Fruit fly (Drosophila melanogaster) whole organism, prepupa: ENCODE results near the gene Pak3.

Source experiments
- CG10669 ChIP-seq: fragments of 200-800 bp; sonication (Bioruptor generic); optimal IDR thresholded peaks from 3 replicates; lab custom pipeline; 2018; ENCODE audit warnings: missing biosample characterization, mild to moderate bottlenecking, missing genetic modification characterization, moderate library complexity
- CG11294 ChIP-seq: fragments of 200-800 bp; sonication (Bioruptor generic); IDR thresholded peaks from 2 replicates; pipeline ENCODE4 v1.3.6; 2022; ENCODE audit warnings: missing biosample characterization, missing genetic modification characterization
- CG11762 ChIP-seq: fragments of 200-800 bp; sonication (Bioruptor generic); optimal IDR thresholded peaks from 3 replicates; lab custom pipeline; 2016; ENCODE audit warnings: missing biosample characterization, missing genetic modification characterization; ENCODE audit not compliant: insufficient read depth
- CG11902 ChIP-seq: fragments of 200-800 bp; sonication (Bioruptor generic); optimal IDR thresholded peaks from 3 replicates; lab custom pipeline; 2016; ENCODE audit warnings: missing biosample characterization, missing genetic modification characterization
- CG1621 ChIP-seq: fragments of 200-800 bp; sonication (Bioruptor generic); optimal IDR thresholded peaks from 3 replicates; lab custom pipeline; 2018; ENCODE audit warnings: missing biosample characterization, mild to moderate bottlenecking, missing genetic modification characterization
- CG16779 ChIP-seq: fragments of 200-800 bp; sonication (Bioruptor generic); optimal IDR thresholded peaks from 3 replicates; lab custom pipeline; 2017; ENCODE audit warnings: missing biosample characterization, mild to moderate bottlenecking, missing genetic modification characterization
- CG3032 ChIP-seq: fragments of 200-800 bp; optimal IDR thresholded peaks from 2 replicates; lab custom pipeline; 2019; ENCODE audit warnings: missing biosample characterization, mild to moderate bottlenecking, missing genetic modification characterization, moderate library complexity
- CG31627 ChIP-seq: fragments of 200-800 bp; sonication (Bioruptor generic); optimal IDR thresholded peaks from 3 replicates; lab custom pipeline; 2016; ENCODE audit warnings: missing biosample characterization, missing genetic modification characterization
- CG32006 ChIP-seq: fragments of 200-800 bp; sonication (Bioruptor generic); optimal IDR thresholded peaks from 3 replicates; lab custom pipeline; 2017; ENCODE audit warnings: missing biosample characterization, mild to moderate bottlenecking, missing genetic modification characterization
- CG34406 ChIP-seq: fragments of 200-800 bp; sonication (Bioruptor generic); optimal IDR thresholded peaks from 3 replicates; lab custom pipeline; 2016; ENCODE audit warnings: missing biosample characterization, missing genetic modification characterization
- CG3919 ChIP-seq: fragments of 200-800 bp; sonication (Bioruptor generic); optimal IDR thresholded peaks from 3 replicates; lab custom pipeline; 2016; ENCODE audit warnings: missing biosample characterization, missing genetic modification characterization
- CG4318 ChIP-seq: fragments of 200-800 bp; sonication (Bioruptor generic); optimal IDR thresholded peaks from 3 replicates; lab custom pipeline; 2017; ENCODE audit warnings: missing biosample characterization, mild to moderate bottlenecking, missing genetic modification characterization
- CG6163 ChIP-seq: fragments of 200-800 bp; sonication (Bioruptor generic); IDR thresholded peaks from 3 replicates; pipeline ENCODE4 v1.3.6; 2022; ENCODE audit warnings: missing biosample characterization, missing genetic modification characterization
- CG6792 ChIP-seq: fragments of 200-800 bp; sonication (Bioruptor generic); optimal IDR thresholded peaks from 3 replicates; lab custom pipeline; 2016; ENCODE audit warnings: missing biosample characterization, missing genetic modification characterization
- CG6808 ChIP-seq: fragments of 200-800 bp; sonication (Bioruptor generic); optimal IDR thresholded peaks from 3 replicates; lab custom pipeline; 2017; ENCODE audit warnings: missing biosample characterization, missing genetic modification characterization, mild to moderate bottlenecking, moderate library complexity, missing genetic modification reagents
- CG6854 ChIP-seq: fragments of 200-800 bp; sonication (Bioruptor generic); optimal IDR thresholded peaks from 2 replicates; lab custom pipeline; 2017; ENCODE audit warnings: missing biosample characterization, mild to moderate bottlenecking, missing genetic modification characterization
- CG7368 ChIP-seq: fragments of 200-800 bp; sonication (Bioruptor generic); optimal IDR thresholded peaks from 3 replicates; lab custom pipeline; 2016; ENCODE audit warnings: missing biosample characterization, missing genetic modification characterization
- CG8119 ChIP-seq: fragments of 200-800 bp; sonication (Bioruptor generic); IDR thresholded peaks from 3 replicates; pipeline ENCODE4 v1.3.6; 2022; ENCODE audit warnings: missing biosample characterization, missing genetic modification characterization
- CG8319 ChIP-seq: fragments of 200-800 bp; sonication (Bioruptor generic); optimal IDR thresholded peaks from 3 replicates; lab custom pipeline; 2016; ENCODE audit warnings: missing biosample characterization, missing genetic modification characterization
- Eip75B ChIP-seq: fragments of 200-800 bp; sonication (Bioruptor generic); optimal IDR thresholded peaks from 3 replicates; lab custom pipeline; 2016; ENCODE audit warnings: missing biosample characterization, missing genetic modification characterization
- Eip78C ChIP-seq: fragments of 200-800 bp; sonication (Bioruptor generic); peaks from one replicate; lab custom pipeline; 2016; ENCODE audit warnings: missing biosample characterization, missing genetic modification characterization
- Ets96B ChIP-seq: fragments of 200-800 bp; optimal IDR thresholded peaks from 2 replicates; lab custom pipeline; 2019; ENCODE audit warnings: missing biosample characterization, mild to moderate bottlenecking, missing genetic modification characterization, moderate library complexity
- Gug ChIP-seq: fragments of 200-800 bp; sonication (Bioruptor generic); IDR thresholded peaks from 2 replicates; pipeline ENCODE4 v1.3.6; 2022; ENCODE audit warnings: missing biosample characterization, missing genetic modification characterization
- Hr38 ChIP-seq: sonication (Bioruptor generic); optimal IDR thresholded peaks from 2 replicates; lab custom pipeline; 2016; ENCODE audit warnings: missing biosample characterization, missing genetic modification characterization
- Hr4 ChIP-seq: fragments of 200-800 bp; sonication (Bioruptor generic); optimal IDR thresholded peaks from 3 replicates; lab custom pipeline; 2016; ENCODE audit warnings: missing biosample characterization, missing genetic modification characterization
- Smox ChIP-seq: fragments of 200-800 bp; sonication (Bioruptor generic); optimal IDR thresholded peaks from 3 replicates; lab custom pipeline; 2016; ENCODE audit warnings: missing biosample characterization, missing genetic modification characterization
- Sox102F ChIP-seq: fragments of 200-800 bp; sonication (Bioruptor generic); optimal IDR thresholded peaks from 2 replicates; lab custom pipeline; 2016; ENCODE audit warnings: missing biosample characterization, mild to moderate bottlenecking, missing genetic modification characterization
- Sox14 ChIP-seq: fragments of 200-800 bp; sonication (Bioruptor generic); optimal IDR thresholded peaks from 3 replicates; lab custom pipeline; 2016; ENCODE audit warnings: missing biosample characterization, missing genetic modification characterization
- Sox15 ChIP-seq: fragments of 200-800 bp; sonication (Bioruptor generic); optimal IDR thresholded peaks from 3 replicates; lab custom pipeline; 2016; ENCODE audit warnings: missing biosample characterization, missing genetic modification characterization
- achi ChIP-seq: fragments of 200-800 bp; sonication (Bioruptor generic); optimal IDR thresholded peaks from 3 replicates; lab custom pipeline; 2016; ENCODE audit warnings: missing biosample characterization, missing genetic modification characterization
- acj6 ChIP-seq: fragments of 200-800 bp; sonication (Bioruptor generic); optimal IDR thresholded peaks from 3 replicates; lab custom pipeline; 2016; ENCODE audit warnings: missing biosample characterization, missing genetic modification characterization
- dac ChIP-seq: fragments of 200-800 bp; sonication (Bioruptor generic); optimal IDR thresholded peaks from 2 replicates; lab custom pipeline; 2017; ENCODE audit warnings: missing biosample characterization, mild to moderate bottlenecking, missing genetic modification characterization
- eg ChIP-seq: fragments of 200-800 bp; sonication (Bioruptor generic); IDR thresholded peaks from 3 replicates; pipeline ENCODE4 v1.3.6; 2022; ENCODE audit warnings: missing biosample characterization, missing genetic modification characterization
- esn ChIP-seq: fragments of 200-800 bp; sonication (Bioruptor generic); optimal IDR thresholded peaks from 2 replicates; lab custom pipeline; 2016; ENCODE audit warnings: missing biosample characterization, mild to moderate bottlenecking, missing genetic modification characterization, moderate library complexity
- fd85E ChIP-seq: fragments of 200-800 bp; sonication (Bioruptor generic); optimal IDR thresholded peaks from 3 replicates; lab custom pipeline; 2016; ENCODE audit warnings: missing biosample characterization, missing genetic modification characterization
- fkh ChIP-seq: fragments of 200-800 bp; sonication (Bioruptor generic); optimal IDR thresholded peaks from 3 replicates; lab custom pipeline; 2017; ENCODE audit warnings: missing biosample characterization, mild to moderate bottlenecking, missing genetic modification characterization, moderate library complexity
- lz ChIP-seq: fragments of 200-800 bp; sonication (Bioruptor generic); optimal IDR thresholded peaks from 3 replicates; lab custom pipeline; 2016; ENCODE audit warnings: missing biosample characterization, missing genetic modification characterization
- salr ChIP-seq, 2 experiments: fragments of 200-800 bp; sonication (Bioruptor generic); optimal IDR thresholded peaks; 3 replicates each; lab custom pipeline; 2016 to 2018; ENCODE audit warnings: missing biosample characterization in 2 of 2, missing genetic modification characterization in 2 of 2, mild to moderate bottlenecking in 1 of 2
- spab ChIP-seq: fragments of 200-800 bp; sonication (Bioruptor generic); optimal IDR thresholded peaks from 2 replicates; lab custom pipeline; 2017; ENCODE audit warnings: missing biosample characterization, mild to moderate bottlenecking, missing genetic modification characterization, missing genetic modification reagents
- ss ChIP-seq, 2 experiments: fragments of 200-800 bp; sonication (Bioruptor generic); optimal IDR thresholded peaks; 2 replicates in 1 of 2; 3 replicates in 1 of 2; lab custom pipeline; 2017 to 2018; ENCODE audit warnings: mild to moderate bottlenecking in 2 of 2, missing biosample characterization in 2 of 2, missing genetic modification characterization in 2 of 2, moderate library complexity in 1 of 2
- svp ChIP-seq: fragments of 200-800 bp; sonication (Bioruptor generic); peaks from one replicate; lab custom pipeline; 2016; ENCODE audit warnings: missing biosample characterization, missing genetic modification characterization
- vri ChIP-seq: fragments of 200-800 bp; sonication (Bioruptor generic); optimal IDR thresholded peaks from 3 replicates; lab custom pipeline; 2016; ENCODE audit warnings: missing biosample characterization, mild to moderate bottlenecking, missing genetic modification characterization

Gene Pak3

DNA sequence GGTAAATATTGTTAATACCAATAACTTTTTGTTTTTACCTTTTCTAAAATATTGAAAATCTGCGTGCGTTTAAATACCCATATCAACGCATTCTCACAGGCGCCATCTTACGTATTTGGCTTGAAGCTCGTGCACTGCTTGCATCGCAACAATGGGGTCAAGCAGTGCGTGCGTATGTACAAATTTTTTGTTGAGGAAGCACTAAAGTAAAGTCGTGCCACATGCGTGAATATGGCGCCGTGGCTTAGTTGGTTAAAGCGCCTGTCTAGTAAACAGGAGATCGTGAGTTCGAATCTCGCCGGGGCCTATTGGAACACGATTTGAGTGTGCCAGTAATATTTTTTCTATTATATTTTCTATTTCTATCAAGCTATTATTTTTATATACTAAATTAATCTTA, 21.9 kb downstream of the Pak3 start (continued):
- TF ChIP-seq acj6 (no peak), Eip75B (GFP tag; lab: Kevin White, UChicago) (no peak), CG7368 (GFP tag; lab: Kevin White, UChicago) (no peak), dac (GFP tag; lab: Kevin White, UChicago) (no peak), CG6792 (GFP tag; lab: Kevin White, UChicago) (peak; percentile 7), spab (GFP tag; lab: Kevin White, UChicago) (no peak), CG11294 (no peak), fkh (GFP tag; lab: Kevin White, UChicago) (no peak), Eip78C (GFP tag; lab: Kevin White, UChicago) (peak; percentile 68)

DNA sequence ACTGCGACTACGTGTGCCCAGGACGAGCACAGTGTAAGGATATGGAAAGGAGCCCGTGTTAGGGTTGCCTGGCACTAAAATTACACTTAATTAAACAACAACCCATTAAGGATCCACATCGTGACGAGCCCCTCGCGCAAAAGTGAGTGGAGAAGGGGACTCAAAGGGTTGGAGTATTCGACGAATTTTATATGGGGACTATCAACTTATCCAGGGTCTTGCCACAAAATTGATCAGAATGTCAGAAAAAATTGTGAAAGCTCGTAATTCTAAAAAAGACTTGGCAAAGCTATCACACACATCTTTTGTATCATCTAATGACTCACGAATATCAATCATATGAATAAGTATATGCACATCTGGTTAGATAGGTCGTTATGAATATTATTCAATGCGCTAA, 23.2 kb downstream of the Pak3 start, which contains the start of gene CG31279:
CG31279 (plus strand) TSS at position 301 of the 400 bp plus-strand sequence.
- TF ChIP-seq Ets96B (tag; lab: Kevin White, UChicago) (no peak), CG32006 (GFP tag; lab: Kevin White, UChicago) (no peak), spab (GFP tag; lab: Kevin White, UChicago) (no peak), Hr38 (GFP tag; lab: Kevin White, UChicago) (no peak), achi (GFP tag; lab: Kevin White, UChicago) (no peak), acj6 (no peak), fd85E (GFP tag; lab: Kevin White, UChicago) (no peak), ss (GFP tag; optimal IDR thresholded peaks at IDR 0.05; lab: Kevin White, UChicago) (no peak), Sox15 (no peak), Hr4 (GFP tag; lab: Kevin White, UChicago) (no peak), Sox102F (GFP tag; lab: Kevin White, UChicago) (no peak), CG8119 (GFP tag; lab: Robert Waterston, UW) (no peak), esn (no peak), vri (GFP tag; lab: Kevin White, UChicago) (no peak), CG4318 (no peak), CG31627 (no peak)

DNA sequence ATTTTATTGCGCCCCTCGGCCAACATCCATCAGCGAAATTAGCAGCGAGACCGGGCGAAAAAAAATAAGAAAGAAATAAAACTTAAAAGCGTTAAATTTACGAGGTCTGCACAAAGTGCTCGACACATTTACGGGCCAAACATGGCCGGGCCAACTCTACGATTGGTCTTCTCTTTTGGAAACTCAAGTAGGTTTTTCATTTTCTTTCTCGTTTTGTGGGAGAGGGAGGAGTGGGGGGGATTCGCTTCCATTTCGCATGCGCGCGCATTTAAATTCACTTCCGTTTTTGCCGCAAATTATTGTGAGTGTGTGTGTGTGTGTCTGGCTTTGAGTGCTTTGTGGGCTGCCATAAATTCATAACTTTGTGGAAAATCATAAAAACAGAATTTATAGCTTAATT, 26.1 kb downstream of the Pak3 start:
- TF ChIP-seq CG3919 (GFP tag; lab: Kevin White, UChicago) (no peak), CG31627 (no peak), svp (GFP tag; lab: Kevin White, UChicago) (no peak), Sox14 (GFP tag; lab: Kevin White, UChicago) (no peak), Hr38 (GFP tag; lab: Kevin White, UChicago) (no peak), lz (GFP tag; lab: Kevin White, UChicago) (no peak), CG34406 (no peak), Smox (GFP tag; lab: Kevin White, UChicago) (no peak), CG8319 (no peak), CG16779 (tag; lab: Kevin White, UChicago) (no peak), salr (GFP tag; optimal IDR thresholded peaks at IDR 0.05; lab: Kevin White, UChicago) (no peak), CG11902 (GFP tag; lab: Kevin White, UChicago) (no peak)

DNA sequence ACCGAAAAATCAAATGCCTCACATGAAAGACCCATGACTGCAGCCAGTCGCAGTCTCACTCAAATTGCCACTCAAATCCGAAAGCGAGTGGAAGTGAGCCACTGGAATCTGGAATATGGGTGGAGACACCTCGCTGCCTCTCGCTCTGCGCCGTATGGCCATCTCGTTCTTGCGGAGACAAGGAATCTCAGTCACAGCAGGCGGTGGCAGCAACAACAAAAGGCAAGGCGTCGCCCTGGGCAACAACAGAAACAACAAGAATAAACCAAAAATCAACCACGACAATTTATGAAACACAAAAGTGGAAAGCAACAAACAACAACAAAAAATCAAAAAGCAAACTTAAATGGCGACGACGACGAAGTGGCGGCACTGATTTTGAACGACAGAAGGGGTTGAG, 30.3 kb downstream of the Pak3 start:
- TF ChIP-seq CG7368 (GFP tag; lab: Kevin White, UChicago) (peak; percentile 5), ss (GFP tag; optimal IDR thresholded peaks at IDR 0.05; lab: Kevin White, UChicago) (peak; percentile 75 to 82), CG3032 (tag; lab: Kevin White, UChicago) (peak; percentile 18), lz (GFP tag; lab: Kevin White, UChicago) (no peak), CG6163 (GFP tag; lab: Robert Waterston, UW) (peak; percentile 64; the same call in 2 of the 3 replicates), Smox (GFP tag; lab: Kevin White, UChicago) (no peak), eg (0 out of 3 replicates have a peak, but pooled peaks have one; percentile 34), Gug (GFP tag; lab: Robert Waterston, UW) (no peak), CG1621 (peak; percentile 19), CG6808 (GFP tag; lab: Kevin White, UChicago) (peak; percentile 39), vri (GFP tag; lab: Kevin White, UChicago) (no peak), CG34406 (no peak), achi (GFP tag; lab: Kevin White, UChicago) (peak; percentile 6), CG11762 (GFP tag; lab: Kevin White, UChicago) (no peak), CG10669 (GFP tag; lab: Kevin White, UChicago) (peak; percentile 21), CG6854 (peak; percentile 24), svp (GFP tag; lab: Kevin White, UChicago) (no peak)
- TF ChIP-seq, all 60 proteins: peak for 10
